Worm (Caenorhabditis elegans): Measurements from ENCODE around the gene str-45.
A peak's percentile ranks its signal among the peaks of the same experiment; 100 is the strongest.

str-45 gene

DNA sequence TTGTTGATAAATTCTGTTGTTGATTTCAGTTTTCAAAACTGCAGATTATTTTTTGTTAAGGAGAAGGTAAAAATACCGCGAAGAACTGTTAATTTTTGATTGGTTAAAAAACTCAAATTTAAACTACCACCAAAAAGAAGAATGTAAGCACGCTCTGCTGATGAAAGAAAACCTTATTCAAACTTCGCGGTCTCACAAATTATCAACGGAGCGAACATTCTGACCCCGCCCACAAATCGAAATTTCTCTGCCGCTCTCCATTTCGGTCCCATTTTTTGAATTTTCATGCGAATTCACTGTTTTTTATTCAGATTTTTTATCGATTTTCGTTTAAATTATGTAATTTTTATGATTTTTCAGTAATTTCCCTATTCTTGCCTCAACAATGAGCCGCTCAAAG, 30.8 kb downstream of the str-45 start, which contains the start of gene cyn-3 (continued):
- TF ChIP-seq pag-3 (tag; optimal IDR thresholded peaks at IDR 0.05; ENCODE audit: borderline replicate concordance, insufficient read depth): no peak
- peak; percentile 92 for TF ChIP-seq mep-1 (tag; optimal IDR thresholded peaks at IDR 0.05)
- peak; percentile 56 for TF ChIP-seq aha-1 (tag; optimal IDR thresholded peaks at IDR 0.05)
- peak; percentile 83 for TF ChIP-seq aly-2 (tag; optimal IDR thresholded peaks at IDR 0.05)
- peak in 1 of 2 experiments; percentile 85 for TF ChIP-seq mdl-1 (tag; optimal IDR thresholded peaks at IDR 0.05)
- peak; percentile 90 for TF ChIP-seq unc-86 (tag; optimal IDR thresholded peaks at IDR 0.05)
- TF ChIP-seq grh-1 (GFP tag; IDR thresholded peaks at IDR 0.05): peak; percentile 87
- TF ChIP-seq unc-98 (GFP tag; IDR thresholded peaks at IDR 0.05): peak; percentile 8; the same call in 1 of the 2 replicates
- peak; percentile 91 for TF ChIP-seq isw-1 (GFP tag; IDR thresholded peaks at IDR 0.05)
- peak; percentile 73 for TF ChIP-seq sox-4 (tag; optimal IDR thresholded peaks at IDR 0.05)
- peak in 3 of 6 experiments; percentile 29 to 89 (median 83) for TF ChIP-seq elt-3 (tag; optimal IDR thresholded peaks at IDR 0.05)
- TF ChIP-seq dsc-1 (tag; optimal IDR thresholded peaks at IDR 0.05): peak; percentile 88
- TF ChIP-seq nhr-85 (tag): peak; percentile 95
- peak; percentile 31 for TF ChIP-seq fkh-4 (tag; optimal IDR thresholded peaks at IDR 0.05; ENCODE audit: borderline replicate concordance)
- TF ChIP-seq efl-1 (optimal IDR thresholded peaks at IDR 0.05): peak; percentile 91 to 100
- peak; percentile 99 to 100 for TF ChIP-seq efl-1 (GFP tag; optimal IDR thresholded peaks at IDR 0.05 in 1 of 2)
- TF ChIP-seq C04F5.9 (tag; optimal IDR thresholded peaks at IDR 0.05): no peak
- TF ChIP-seq pax-3 (tag; optimal IDR thresholded peaks at IDR 0.05): peak; percentile 92
- TF ChIP-seq tlp-1 (tag; optimal IDR thresholded peaks at IDR 0.05): no peak
- TF ChIP-seq sup-37 (GFP tag; optimal IDR thresholded peaks at IDR 0.05): peak; percentile 32
- peak; percentile 90 for TF ChIP-seq swsn-7 (tag; optimal IDR thresholded peaks at IDR 0.05)
- TF ChIP-seq lsy-2 (tag; optimal IDR thresholded peaks at IDR 0.05): peak; percentile 91 to 95
- no peak for TF ChIP-seq sptf-1 (tag; optimal IDR thresholded peaks at IDR 0.05)
- peak; percentile 90 for TF ChIP-seq skn-1 (tag; optimal IDR thresholded peaks at IDR 0.05)
- TF ChIP-seq nhr-84 (tag; optimal IDR thresholded peaks at IDR 0.05): no peak
- peak; percentile 95 for TF ChIP-seq nhr-47 (tag; optimal IDR thresholded peaks at IDR 0.05)
- peak; percentile 79 for TF ChIP-seq egl-13 (tag; optimal IDR thresholded peaks at IDR 0.05)
- TF ChIP-seq lin-15B (tag; optimal IDR thresholded peaks at IDR 0.05): peak; percentile 96
- peak; percentile 96 for TF ChIP-seq snu-23 (GFP tag; optimal IDR thresholded peaks at IDR 0.05)
- peak; percentile 92 for TF ChIP-seq nhr-19 (GFP tag; conservative IDR thresholded peaks at IDR 0.05)
- TF ChIP-seq hpl-2 (GFP tag; optimal IDR thresholded peaks at IDR 0.05): no peak
- TF ChIP-seq elt-2 (tag; optimal IDR thresholded peaks at IDR 0.05): peak; percentile 37
- TF ChIP-seq irx-1 (tag; optimal IDR thresholded peaks at IDR 0.05): peak; percentile 83
- peak; percentile 95 for TF ChIP-seq nhr-71 (tag; optimal IDR thresholded peaks at IDR 0.05)
- TF ChIP-seq ceh-90 (tag; optimal IDR thresholded peaks at IDR 0.05): no peak
- TF ChIP-seq ceh-82 (tag; optimal IDR thresholded peaks at IDR 0.05): peak; percentile 80 to 95 (median 81)
- TF ChIP-seq dpl-1 (GFP tag; optimal IDR thresholded peaks at IDR 0.05): peak; percentile 99
- no peak for TF ChIP-seq unc-30 (tag; optimal IDR thresholded peaks at IDR 0.05)
- TF ChIP-seq F16B12.6 (tag; optimal IDR thresholded peaks at IDR 0.05): peak; percentile 74
- peak; percentile 56 for TF ChIP-seq fkh-10 (GFP tag; optimal IDR thresholded peaks at IDR 0.05)
- TF ChIP-seq ztf-4 (tag; optimal IDR thresholded peaks at IDR 0.05): peak; percentile 79
- peak; percentile 66 for TF ChIP-seq ama-1 (optimal IDR thresholded peaks at IDR 0.05)
- peak; percentile 10 for TF ChIP-seq ceh-8 (GFP tag; optimal IDR thresholded peaks at IDR 0.05)
- TF ChIP-seq alr-1 (tag; optimal IDR thresholded peaks at IDR 0.05; ENCODE audit: borderline replicate concordance): no peak
- TF ChIP-seq lin-13 (GFP tag; optimal IDR thresholded peaks at IDR 0.05): peak; percentile 89
- peak; percentile 100 for TF ChIP-seq lin-35 (GFP tag; optimal IDR thresholded peaks at IDR 0.05)
- no peak for TF ChIP-seq nhr-12 (tag; optimal IDR thresholded peaks at IDR 0.05)
- TF ChIP-seq mef-2 (tag; optimal IDR thresholded peaks at IDR 0.05): peak; percentile 73
- 0 out of 2 replicates have a peak, but pooled peaks have one; percentile 26 for TF ChIP-seq mab-9 (GFP tag; IDR thresholded peaks at IDR 0.05)
- no peak for TF ChIP-seq C34B4.2 (tag; optimal IDR thresholded peaks at IDR 0.05)
- peak; percentile 64 for TF ChIP-seq lir-3 (tag; optimal IDR thresholded peaks at IDR 0.05; ENCODE audit: poor library complexity)
- peak; percentile 91 for TF ChIP-seq blmp-1 (tag; optimal IDR thresholded peaks at IDR 0.05)
- TF ChIP-seq hlh-17 (GFP tag; optimal IDR thresholded peaks at IDR 0.05; ENCODE audit: borderline replicate concordance): no peak

Data from whole organism, L1 larva.